Worm (Caenorhabditis elegans): ENCODE data around the gene cwp-2.
A peak's percentile ranks its signal among the peaks of the same experiment; 100 is the strongest.

DNA sequence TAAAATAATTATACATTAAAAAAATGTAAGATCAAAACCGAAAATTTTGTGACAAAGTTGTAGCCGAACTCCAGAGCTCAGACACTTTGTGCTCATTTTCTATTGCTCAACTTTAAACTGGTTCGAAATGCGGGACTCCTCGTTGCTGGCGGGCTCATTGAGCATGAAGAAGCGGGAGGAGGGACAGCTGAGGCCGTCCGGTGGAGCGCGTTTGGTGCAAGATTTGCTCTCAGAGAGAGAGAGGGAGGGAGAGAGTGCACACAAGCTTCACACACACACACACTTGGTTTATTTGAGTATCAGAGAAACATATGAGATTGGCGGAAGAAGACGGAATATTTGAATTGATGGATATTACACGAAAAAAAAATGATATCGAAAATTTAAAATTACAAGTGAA, 31.8 kb downstream of the cwp-2 start:
- TF ChIP-seq unc-86 (tag; optimal IDR thresholded peaks at IDR 0.05) (no peak), ama-1 (optimal IDR thresholded peaks at IDR 0.05) (no peak), nhr-11 (tag; optimal IDR thresholded peaks at IDR 0.05) (no peak), ceh-9 (tag; optimal IDR thresholded peaks at IDR 0.05) (no peak), tbx-7 (tag; optimal IDR thresholded peaks at IDR 0.05) (no peak), unc-3 (GFP tag; conservative IDR thresholded peaks at IDR 0.05) (no peak), unc-3 (tag; optimal IDR thresholded peaks at IDR 0.05) (no peak), pax-1 (tag; optimal IDR thresholded peaks at IDR 0.05) (no peak), C08G9.2 (tag; optimal IDR thresholded peaks at IDR 0.05) (no peak), F13H6.1 (tag; optimal IDR thresholded peaks at IDR 0.05) (no peak), odd-2 (tag; optimal IDR thresholded peaks at IDR 0.05) (no peak), unc-42 (tag; optimal IDR thresholded peaks at IDR 0.05) (peak; percentile 24)

Data from whole organism, late embryonic.